Worm (Caenorhabditis elegans) whole organism, late embryonic: ENCODE results near the gene lin-33.

Experiments used
- C08G9.2 ChIP-seq: sonication (generic microtip); optimal IDR thresholded peaks from 2 replicates; lab custom pipeline; 2016; ENCODE audit warnings: mild to moderate bottlenecking, missing genetic modification characterization, moderate library complexity, missing compliant biosample characterization
- K09A11.1 ChIP-seq: sonication (generic microtip); optimal IDR thresholded peaks from 2 replicates; lab custom pipeline; 2017; ENCODE audit warnings: antibody characterized with exemption, mild to moderate bottlenecking, missing genetic modification characterization, missing compliant biosample characterization; ENCODE audit not compliant: insufficient read depth
- ama-1 ChIP-seq: fragments of 150-350 bp; optimal IDR thresholded peaks from 2 replicates; lab custom pipeline; 2014
- ceh-6 ChIP-seq: fragments of 200-800 bp; sonication (Bioruptor generic); optimal IDR thresholded peaks from 2 replicates; lab custom pipeline; 2018; ENCODE audit warnings: mild to moderate bottlenecking, missing genetic modification characterization, missing compliant biosample characterization
- fkh-10 ChIP-seq: fragments of 150-350 bp; optimal IDR thresholded peaks from 2 replicates; lab custom pipeline; 2014; ENCODE audit warnings: missing biosample characterization, missing genetic modification reagents, missing genetic modification characterization
- lin-11 ChIP-seq: fragments of 200-800 bp; sonication (Bioruptor generic); optimal IDR thresholded peaks from 2 replicates; lab custom pipeline; 2018; ENCODE audit warnings: mild to moderate bottlenecking, missing genetic modification characterization, missing compliant biosample characterization
- nhr-11 ChIP-seq: fragments of 150-350 bp; optimal IDR thresholded peaks from 2 replicates; lab custom pipeline; 2014; ENCODE audit warnings: missing biosample characterization, missing genetic modification characterization
- pag-3 ChIP-seq: sonication (generic microtip); optimal IDR thresholded peaks from 2 replicates; lab custom pipeline; 2016; ENCODE audit warnings: missing compliant biosample characterization, missing genetic modification characterization, borderline replicate concordance
- pha-2 ChIP-seq: sonication (generic microtip); optimal IDR thresholded peaks from 2 replicates; lab custom pipeline; 2017; ENCODE audit warnings: mild to moderate bottlenecking, missing genetic modification characterization, missing compliant biosample characterization
- pha-4 ChIP-seq: fragments of 150-350 bp; optimal IDR thresholded peaks from 2 replicates; lab custom pipeline; 2018; ENCODE audit warnings: missing biosample characterization, missing genetic modification reagents, missing genetic modification characterization
- pqm-1 ChIP-seq: sonication (generic microtip); optimal IDR thresholded peaks from 2 replicates; lab custom pipeline; 2016; ENCODE audit warnings: missing genetic modification characterization, missing compliant biosample characterization
- rnt-1 ChIP-seq: sonication (generic microtip); optimal IDR thresholded peaks from 2 replicates; lab custom pipeline; 2016; ENCODE audit warnings: missing genetic modification characterization, missing compliant biosample characterization

DNA sequence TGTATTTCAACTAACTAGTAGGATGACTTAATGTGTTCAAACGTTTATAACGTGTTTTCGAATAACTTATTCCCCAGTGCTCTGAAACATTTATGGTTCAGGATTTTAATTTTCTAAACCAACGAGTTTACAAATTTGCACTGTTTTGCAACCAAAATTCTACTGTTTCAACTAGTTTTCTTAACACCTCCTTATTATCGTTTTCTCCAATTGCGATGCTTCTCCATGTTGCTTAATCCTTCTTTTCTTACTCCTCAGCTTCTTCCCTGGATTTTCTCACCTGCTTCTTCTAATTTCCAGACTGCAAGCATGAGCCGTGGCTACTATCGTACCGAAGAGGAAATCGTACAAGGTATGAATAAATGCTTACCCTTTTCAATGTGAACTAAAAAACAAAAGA lies at the start of gene lin-33:
- TF ChIP-seq ceh-6 (GFP tag; lab: Kevin White, UChicago) (no peak), K09A11.1 (no peak), pag-3 (tag; lab: Kevin White, UChicago) (no peak), fkh-10 (GFP tag; lab: Kevin White, UChicago) (no peak), ama-1 (lab: Kevin White, UChicago) (no peak), pha-4 (tag; lab: Kevin White, UChicago) (no peak), nhr-11 (no peak), lin-11 (tag; lab: Kevin White, UChicago) (no peak), rnt-1 (tag; lab: Kevin White, UChicago) (no peak), pqm-1 (tag; lab: Kevin White, UChicago) (no peak), C08G9.2 (tag; lab: Kevin White, UChicago) (no peak), pha-2 (tag; lab: Kevin White, UChicago) (no peak)
